Worm (Caenorhabditis elegans) whole organism, L4/young adult: Measurements from ENCODE around the gene F22E5.7.
"Not testable (repeated sequence)": the region's sequence is repeated elsewhere in the genome, so short reads cannot be mapped to it uniquely, and the experiment has no call there.

Experiments used
- W03F9.2 ChIP-seq: fragments of 150-350 bp; optimal IDR thresholded peaks from 2 replicates; lab custom pipeline; 2014; ENCODE audit warnings: missing biosample characterization, missing genetic modification characterization
- dao-5 ChIP-seq: sonication (generic microtip); optimal IDR thresholded peaks from 2 replicates; lab custom pipeline; 2016; ENCODE audit warnings: missing genotype, missing genetic modification characterization, moderate library complexity, missing compliant biosample characterization
- him-1 ChIP-seq: sonication (generic microtip); optimal IDR thresholded peaks from 2 replicates; lab custom pipeline; 2016; ENCODE audit warnings: missing genotype, missing genetic modification reagents, missing genetic modification characterization, missing compliant biosample characterization

The F22E5.7 gene

DNA sequence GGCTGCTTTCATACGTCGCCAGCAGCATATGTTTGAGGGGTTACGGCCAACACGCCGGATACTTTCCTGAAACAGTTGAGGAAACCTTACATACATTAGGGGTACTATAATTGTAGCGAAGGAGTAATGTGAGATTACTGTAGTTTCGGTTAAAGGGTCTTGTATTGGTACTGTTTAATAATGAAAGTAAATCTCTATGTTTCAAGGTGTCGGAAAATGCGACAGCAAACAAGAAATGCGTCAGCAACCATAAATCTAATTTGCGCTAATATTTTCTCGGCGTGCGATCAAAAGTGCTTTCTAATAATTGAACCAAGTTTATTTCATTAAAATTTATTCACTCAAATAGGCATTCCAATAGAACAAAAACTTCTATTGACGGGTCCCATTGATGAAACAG is 30.4 kb downstream of the F22E5.7 start, which contains the start of gene sri-57:
sri-57 (minus strand) TSS at position 101 of the 400 bp plus-strand sequence.
- TF ChIP-seq him-1 (tag; lab: Kevin White, UChicago); dao-5 (tag; lab: Kevin White, UChicago); W03F9.2: not testable (repeated sequence)

DNA sequence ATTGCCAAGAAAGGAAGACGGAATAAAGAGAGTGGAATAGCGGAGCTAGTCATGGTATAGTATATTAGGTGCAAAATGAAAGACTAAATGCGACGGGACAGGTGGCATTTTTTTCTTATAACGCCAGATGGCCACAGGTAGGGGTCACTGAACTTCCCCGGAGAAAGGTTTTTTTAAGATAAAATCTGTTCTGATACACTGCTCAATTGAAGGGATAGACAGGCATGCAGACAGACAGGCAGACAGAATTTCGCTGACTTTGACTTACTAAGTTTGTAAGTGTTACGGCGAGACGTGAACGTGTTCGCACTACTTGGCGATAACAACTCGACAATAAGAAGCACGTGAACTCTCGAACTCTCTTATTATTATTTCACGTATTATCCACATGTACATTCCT is 31.7 kb downstream of the F22E5.7 start, which contains the start of the genes F22E5.20 and F22E5.1:
F22E5.20 (minus strand) TSS at position 101 of the 400 bp plus-strand sequence.
F22E5.1 (plus strand) TSS at position 242 of the 400 bp plus-strand sequence.
- TF ChIP-seq dao-5 (tag; lab: Kevin White, UChicago); him-1 (tag; lab: Kevin White, UChicago); W03F9.2: not testable (repeated sequence)

DNA sequence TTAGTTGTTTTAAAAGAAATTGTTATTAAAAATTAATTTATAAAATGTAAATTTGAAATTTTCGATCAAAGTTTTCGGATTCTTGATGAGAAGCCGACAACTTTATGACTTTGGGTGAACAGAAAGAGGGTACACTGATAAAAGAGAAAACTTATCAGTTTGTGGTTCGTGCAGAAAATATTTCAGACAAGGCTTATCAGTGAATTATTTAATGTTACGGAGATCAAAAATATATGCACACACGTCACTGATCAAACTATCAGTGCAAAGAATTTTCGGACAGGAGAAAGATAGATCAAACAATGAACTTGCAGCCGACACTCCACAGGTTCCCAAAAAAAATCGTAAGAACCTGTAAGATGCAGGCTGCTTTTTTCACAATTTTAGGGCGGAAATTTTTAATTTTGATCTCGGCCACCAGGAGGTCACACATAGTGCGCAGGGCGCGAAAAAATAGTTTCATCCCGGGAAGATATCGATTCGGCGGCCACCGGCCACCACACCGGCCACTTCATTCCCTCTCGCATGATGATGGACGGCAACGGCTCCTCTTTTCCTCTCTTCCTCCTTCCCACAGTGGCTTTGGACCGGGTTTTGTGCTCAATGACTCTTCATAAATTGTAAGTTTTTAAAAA is 35.8 kb downstream of the F22E5.7 start, which contains the start of gene F22E5.17:
F22E5.17 (plus strand) TSS at position 508 of the 635 bp plus-strand sequence.
- TF ChIP-seq him-1 (tag; lab: Kevin White, UChicago) (no peak), W03F9.2 (no peak), dao-5 (tag; lab: Kevin White, UChicago) (no peak)

DNA sequence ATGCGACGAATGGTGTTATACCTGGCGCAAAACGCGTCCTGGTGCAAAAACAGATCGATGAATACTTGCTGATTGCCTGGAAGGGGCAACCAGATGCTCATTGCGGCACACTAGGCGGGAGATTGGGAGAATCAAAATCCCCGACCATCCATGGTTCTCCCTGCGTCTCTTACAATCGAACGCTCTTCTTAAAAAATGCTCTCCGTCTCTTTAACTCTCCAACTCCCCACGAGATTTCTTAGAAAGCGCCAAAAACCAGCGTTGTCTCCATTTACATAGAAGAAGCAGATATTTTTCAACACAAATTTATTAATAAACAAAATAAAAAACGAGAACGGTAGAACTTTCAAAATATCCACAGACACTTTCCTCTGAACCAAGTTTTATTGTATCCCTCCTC is 39.2 kb downstream of the F22E5.7 start, which contains the start of gene F34D6.1:
F34D6.1 (minus strand) TSS at position 101 of the 400 bp plus-strand sequence.
- TF ChIP-seq him-1 (tag; lab: Kevin White, UChicago) (no peak), W03F9.2 (no peak), dao-5 (tag; lab: Kevin White, UChicago) (no peak)

DNA sequence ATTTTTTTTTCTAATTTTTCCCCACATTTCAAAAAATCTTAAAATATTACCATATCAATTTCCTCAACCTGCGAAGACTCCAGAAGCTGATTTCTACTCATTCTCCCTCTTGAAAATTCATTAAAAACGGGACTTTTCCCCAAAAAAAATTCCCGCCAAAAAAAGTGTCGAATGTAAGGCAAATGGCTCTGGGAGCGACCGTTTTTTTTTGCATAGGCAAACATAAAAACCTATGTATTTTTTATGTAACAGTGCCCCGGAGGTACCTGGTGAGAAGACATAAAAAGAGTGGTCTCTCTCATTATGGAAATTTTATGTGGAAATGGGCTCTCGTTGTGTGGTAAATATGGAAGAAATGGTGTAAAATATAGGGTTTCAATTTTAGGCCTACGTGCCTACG is 42.3 kb downstream of the F22E5.7 start, which contains the start of gene ceh-87:
ceh-87 (minus strand) TSS at position 101 of the 400 bp plus-strand sequence.
- TF ChIP-seq W03F9.2 (no peak), him-1 (tag; lab: Kevin White, UChicago) (no peak), dao-5 (tag; lab: Kevin White, UChicago) (no peak)

DNA sequence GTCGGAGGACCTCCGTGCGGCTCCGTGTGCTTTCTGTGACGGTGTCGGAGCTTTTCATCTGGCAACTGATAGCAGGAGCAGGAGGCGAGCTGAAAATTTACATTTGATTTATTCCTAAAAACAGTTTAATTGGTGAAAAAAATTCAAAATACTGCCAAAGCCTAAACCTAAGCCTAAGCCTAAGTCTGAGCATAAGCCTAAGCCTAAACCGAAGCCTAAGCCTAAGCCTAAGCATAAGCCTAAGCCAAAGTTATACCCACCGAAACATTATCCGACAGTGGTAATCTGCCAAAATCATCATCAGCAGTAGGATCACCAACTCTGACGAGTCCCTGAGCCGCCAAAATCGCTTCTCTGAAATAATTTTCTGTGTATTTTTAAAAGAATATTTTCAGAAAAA is 42.9 kb downstream of the F22E5.7 start:
- TF ChIP-seq dao-5 (tag; lab: Kevin White, UChicago) = no peak
- TF ChIP-seq him-1 (tag; lab: Kevin White, UChicago) = no peak
- TF ChIP-seq W03F9.2 = no peak

DNA sequence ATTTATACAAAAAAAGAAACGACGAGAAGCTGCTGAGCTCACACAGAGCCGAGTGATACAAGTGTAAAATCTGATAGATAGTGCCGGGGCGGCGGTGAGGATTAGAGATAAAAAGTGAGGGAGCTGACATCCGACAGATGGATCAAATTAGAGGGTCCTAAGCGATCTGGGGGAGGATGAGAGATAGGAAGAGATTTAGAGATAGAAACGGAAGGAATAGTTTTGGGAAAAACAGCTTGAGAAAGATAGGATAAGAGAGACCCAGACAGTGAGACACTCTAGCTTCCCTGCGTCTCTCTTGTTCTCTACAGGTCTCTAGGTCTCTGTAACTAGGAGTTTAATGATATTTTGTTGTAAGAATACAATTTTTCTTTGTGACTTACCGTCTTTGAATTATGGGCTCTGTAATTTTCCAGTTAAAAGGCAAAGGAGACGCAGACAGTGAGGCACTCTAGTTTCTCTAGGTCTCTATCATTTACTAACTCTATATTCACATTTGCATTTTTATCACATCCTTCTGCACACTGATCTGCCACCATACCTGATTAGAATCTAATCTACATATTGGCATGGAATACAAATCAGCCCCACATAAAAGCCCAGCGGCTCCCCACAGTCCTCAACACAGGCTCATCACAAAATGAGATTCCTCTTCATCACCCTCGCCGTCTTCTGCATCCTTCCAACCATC is 45.3 kb downstream of the F22E5.7 start, which contains the start of the genes sup-9 and nspf-1:
sup-9 (minus strand) TSS at position 43 of the 691 bp plus-strand sequence.
nspf-1 (plus strand) TSS at position 641 of the 691 bp plus-strand sequence.
- TF ChIP-seq dao-5 (tag; lab: Kevin White, UChicago) (no peak), W03F9.2 (no peak)

DNA sequence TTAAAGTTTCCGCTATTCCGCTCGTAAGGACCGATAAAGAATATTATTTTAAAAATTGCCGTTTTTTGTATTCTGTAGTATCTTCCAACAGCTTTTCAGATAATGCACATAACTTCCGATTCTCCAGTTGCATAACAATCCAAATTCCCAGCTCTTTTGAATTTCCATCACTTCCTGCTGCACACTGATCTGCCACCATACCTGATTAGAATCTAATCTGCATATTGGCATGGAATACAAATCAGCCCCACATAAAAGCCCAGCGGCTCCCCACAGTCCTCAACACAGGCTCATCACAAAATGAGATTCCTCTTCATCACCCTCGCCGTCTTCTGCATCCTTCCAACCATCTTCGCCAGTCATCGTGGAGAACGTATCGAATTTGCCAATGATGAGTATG is 46.7 kb downstream of the F22E5.7 start, which contains the start of gene nspf-2:
nspf-2 (plus strand) TSS at position 301 of the 400 bp plus-strand sequence.
- TF ChIP-seq W03F9.2; him-1 (tag; lab: Kevin White, UChicago); dao-5 (tag; lab: Kevin White, UChicago): not testable (repeated sequence)

DNA sequence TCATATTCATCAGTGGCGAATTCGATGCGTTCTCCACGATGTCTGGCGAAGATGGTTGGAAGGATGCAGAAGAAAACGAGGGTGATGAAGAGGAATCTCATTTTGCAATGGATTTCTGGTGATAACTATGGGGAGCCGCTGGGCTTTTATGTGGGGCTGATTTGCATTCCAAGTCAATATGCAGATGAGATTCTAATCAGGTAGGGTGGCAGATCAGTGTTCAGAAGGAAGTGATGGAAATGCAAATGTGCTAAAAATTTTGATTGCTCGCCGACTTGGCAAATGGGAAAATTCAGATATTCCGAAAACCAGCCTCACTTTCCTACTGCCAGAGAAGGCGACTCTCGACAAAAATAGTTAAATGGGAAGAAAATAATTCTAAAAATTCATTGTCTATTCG is 48.2 kb downstream of the F22E5.7 start, which contains the start of gene nspf-3:
nspf-3 (minus strand) TSS at position 101 of the 400 bp plus-strand sequence.
- TF ChIP-seq dao-5 (tag; lab: Kevin White, UChicago) (no peak), him-1 (tag; lab: Kevin White, UChicago) (no peak), W03F9.2 (no peak)

DNA sequence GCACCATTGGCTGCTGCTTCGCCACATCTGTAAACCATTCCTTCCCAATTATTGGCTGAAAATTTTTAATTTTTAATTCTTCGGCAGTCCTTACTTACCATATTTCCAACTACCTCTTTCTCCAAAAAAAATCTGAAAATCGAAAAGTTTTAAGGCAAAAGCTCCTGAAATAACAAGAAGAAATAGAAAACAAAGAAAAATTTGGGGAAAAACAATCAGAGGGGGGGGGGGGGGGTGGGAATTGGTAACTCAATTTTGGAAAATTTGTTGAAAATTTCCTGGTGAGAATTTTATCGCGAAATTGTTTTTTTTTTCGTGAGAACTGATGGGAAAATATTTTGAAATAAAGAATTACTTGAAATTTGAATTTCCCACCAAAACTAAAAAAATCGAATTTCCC is 50.6 kb downstream of the F22E5.7 start, which contains the start of gene set-11:
set-11 (minus strand) TSS at position 101 of the 400 bp plus-strand sequence.
- no peak for TF ChIP-seq him-1 (tag; lab: Kevin White, UChicago)
- TF ChIP-seq dao-5 (tag; lab: Kevin White, UChicago) = no peak
- TF ChIP-seq W03F9.2 = no peak
